Worm (Caenorhabditis elegans) whole organism, L4 larva: ENCODE data around the gene dao-2.

Experiments
- Y48G9A.11 ChIP-seq: fragments of 200-800 bp; sonication (Bioruptor generic); IDR thresholded peaks from 2 replicates; pipeline ENCODE4 v1.3.6; 2022; ENCODE audit warnings: missing genetic modification reagents, missing genetic modification characterization, missing compliant biosample characterization
- Y5F2A.4 ChIP-seq: fragments of 200-800 bp; sonication (Bioruptor generic); optimal IDR thresholded peaks from 2 replicates; lab custom pipeline; 2018; ENCODE audit warnings: mild to moderate bottlenecking, missing genetic modification characterization, missing compliant biosample characterization
- ZK337.2 ChIP-seq: fragments of 200-800 bp; sonication (Bioruptor generic); IDR thresholded peaks from 2 replicates; pipeline ENCODE4 v1.3.6; 2022; ENCODE audit warnings: missing genetic modification reagents, missing genetic modification characterization, missing compliant biosample characterization
- aha-1 ChIP-seq: fragments of 150-350 bp; peaks from one replicate; lab custom pipeline; 2014; ENCODE audit warnings: missing biosample characterization, missing genetic modification characterization
- aly-2 ChIP-seq: sonication (generic microtip); optimal IDR thresholded peaks from 2 replicates; lab custom pipeline; 2018; ENCODE audit warnings: missing biosample characterization, missing genetic modification characterization
- ceh-20 ChIP-seq: fragments of 200-800 bp; sonication (Bioruptor generic); IDR thresholded peaks from 2 replicates; pipeline ENCODE4 v1.3.6; 2022; ENCODE audit warnings: missing genetic modification reagents, missing genetic modification characterization, missing compliant biosample characterization
- ceh-44 ChIP-seq: fragments of 200-800 bp; sonication (Bioruptor generic); IDR thresholded peaks from 2 replicates; pipeline ENCODE4 v1.3.6; 2022; ENCODE audit warnings: missing genetic modification reagents, missing genetic modification characterization, missing compliant biosample characterization
- ceh-62 ChIP-seq: sonication (generic microtip); optimal IDR thresholded peaks from 2 replicates; lab custom pipeline; 2017; ENCODE audit warnings: missing biosample characterization, missing genetic modification characterization
- ces-1 ChIP-seq: fragments of 150-350 bp; sonication (generic microtip); optimal IDR thresholded peaks from 4 replicates; lab custom pipeline; 2014; ENCODE audit warnings: missing biosample characterization, missing genetic modification reagents, missing genetic modification characterization
- daf-8 ChIP-seq: fragments of 200-800 bp; sonication (Bioruptor generic); IDR thresholded peaks from 2 replicates; pipeline ENCODE4 v1.3.6; 2022; ENCODE audit warnings: missing genetic modification characterization, missing compliant biosample characterization
- dmd-8 ChIP-seq: fragments of 200-800 bp; sonication (Bioruptor generic); IDR thresholded peaks from 2 replicates; pipeline ENCODE4 v1.3.6; 2022; ENCODE audit warnings: missing genetic modification characterization, missing compliant biosample characterization
- dpl-1 ChIP-seq: fragments of 150-350 bp; optimal IDR thresholded peaks from 2 replicates; lab custom pipeline; 2014; ENCODE audit warnings: missing biosample characterization, missing genetic modification reagents, missing genetic modification characterization
- duxl-1 ChIP-seq: sonication (generic microtip); optimal IDR thresholded peaks from 2 replicates; lab custom pipeline; 2016; ENCODE audit warnings: mild to moderate bottlenecking, missing genetic modification characterization, moderate library complexity, missing compliant biosample characterization; ENCODE audit not compliant: poor library complexity
- egl-27 ChIP-seq: sonication (generic microtip); optimal IDR thresholded peaks from 3 replicates; lab custom pipeline; 2017; ENCODE audit warnings: missing biosample characterization, missing genetic modification reagents, missing genetic modification characterization
- hif-1 ChIP-seq, 2 experiments: sonication (generic microtip); optimal IDR thresholded peaks; 2 replicates each; lab custom pipeline; 2016 to 2017; ENCODE audit warnings: missing compliant biosample characterization in 2 of 2, missing genetic modification characterization in 2 of 2, missing genetic modification reagents in 2 of 2, missing genotype in 2 of 2, mild to moderate bottlenecking in 1 of 2
- hlh-11 ChIP-seq: fragments of 200-800 bp; sonication (Bioruptor generic); optimal IDR thresholded peaks from 2 replicates; lab custom pipeline; 2018; ENCODE audit warnings: mild to moderate bottlenecking, missing genetic modification characterization, missing compliant biosample characterization
- lin-29 ChIP-seq: fragments of 200-800 bp; sonication (Bioruptor generic); IDR thresholded peaks from 2 replicates; pipeline ENCODE4 v1.3.6; 2022; ENCODE audit warnings: missing genetic modification reagents, missing genetic modification characterization, missing compliant biosample characterization
- lir-3 ChIP-seq: sonication (generic microtip); optimal IDR thresholded peaks from 2 replicates; lab custom pipeline; 2016; ENCODE audit warnings: mild to moderate bottlenecking, missing genetic modification characterization, missing compliant biosample characterization
- madf-5 ChIP-seq, 2 experiments: fragments of 200-800 bp; sonication (Bioruptor generic); IDR thresholded peaks; 2 replicates each; pipeline ENCODE4 v1.3.6; 2022; ENCODE audit warnings: missing compliant biosample characterization in 2 of 2, missing genetic modification characterization in 2 of 2
- madf-9 ChIP-seq: fragments of 200-800 bp; sonication (Bioruptor generic); conservative IDR thresholded peaks from 2 replicates; pipeline ENCODE4 v1.3.6; 2022; ENCODE audit warnings: missing genetic modification reagents, missing genetic modification characterization, missing compliant biosample characterization
- mdl-1 ChIP-seq, 2 experiments: fragments of 150-350 bp in 1 of 2; sonication (generic microtip) in 1 of 2; optimal IDR thresholded peaks; 2 replicates each; lab custom pipeline; 2014 to 2017; ENCODE audit warnings: missing biosample characterization in 2 of 2, missing genetic modification characterization in 2 of 2
- mxl-2 ChIP-seq: fragments of 200-800 bp; sonication (Bioruptor generic); conservative IDR thresholded peaks from 2 replicates; pipeline ENCODE4 v1.3.6; 2022; ENCODE audit warnings: missing genetic modification reagents, missing genetic modification characterization, missing compliant biosample characterization
- nhr-28 ChIP-seq: fragments of 150-350 bp; optimal IDR thresholded peaks from 2 replicates; lab custom pipeline; 2014; ENCODE audit warnings: missing biosample characterization, missing genetic modification characterization
- set-16 ChIP-seq: fragments of 200-800 bp; sonication (Bioruptor generic); IDR thresholded peaks from 2 replicates; pipeline ENCODE4 v1.3.6; 2022; ENCODE audit warnings: missing genetic modification reagents, missing genetic modification characterization, missing compliant biosample characterization
- skn-1 ChIP-seq: fragments of 150-350 bp; optimal IDR thresholded peaks from 2 replicates; lab custom pipeline; 2014; ENCODE audit warnings: missing biosample characterization, missing genetic modification characterization
- tag-97 ChIP-seq: fragments of 200-800 bp; sonication (Bioruptor generic); IDR thresholded peaks from 2 replicates; pipeline ENCODE4 v1.3.6; 2022; ENCODE audit warnings: missing genetic modification characterization, missing compliant biosample characterization
- tra-1 ChIP-seq: fragments of 200-800 bp; sonication (Bioruptor generic); IDR thresholded peaks from 2 replicates; pipeline ENCODE4 v1.3.6; 2022; ENCODE audit warnings: missing genetic modification reagents, missing genetic modification characterization, missing compliant biosample characterization
- unc-130 ChIP-seq: sonication (generic microtip); optimal IDR thresholded peaks from 2 replicates; lab custom pipeline; 2016; ENCODE audit warnings: missing genetic modification reagents, missing genetic modification characterization, missing compliant biosample characterization
- unc-39 ChIP-seq: sonication (generic microtip); optimal IDR thresholded peaks from 2 replicates; lab custom pipeline; 2017; ENCODE audit warnings: missing biosample characterization, missing genetic modification characterization
- unc-62 ChIP-seq, 3 experiments: fragments of 150-350 bp in 1 of 3; sonication (generic microtip); optimal IDR thresholded peaks in 2 of 3; peaks in 1 of 3; 1 replicate in 1 of 3; 2 replicates in 2 of 3; lab custom pipeline; 2014 to 2017; ENCODE audit warnings: missing biosample characterization in 3 of 3, missing genetic modification characterization in 3 of 3, missing genetic modification reagents in 3 of 3, missing genotype in 1 of 3
- zfp-3 ChIP-seq: fragments of 200-800 bp; sonication (Bioruptor generic); conservative IDR thresholded peaks from 2 replicates; pipeline ENCODE4 v1.3.6; 2022; ENCODE audit warnings: missing genetic modification reagents, missing genetic modification characterization, missing compliant biosample characterization
- zip-11 ChIP-seq: fragments of 200-800 bp; sonication (Bioruptor generic); IDR thresholded peaks from 2 replicates; pipeline ENCODE4 v1.3.6; 2022; ENCODE audit warnings: missing genetic modification characterization, missing compliant biosample characterization
- ztf-11 ChIP-seq: fragments of 150-350 bp; optimal IDR thresholded peaks from 2 replicates; lab custom pipeline; 2014; ENCODE audit warnings: missing biosample characterization, missing genetic modification characterization

dao-2 gene

ce11 chrII:4573084-4573483 is 10.3 kb downstream of the dao-2 start:
- TF ChIP-seq madf-5 (GFP tag; IDR thresholded peaks at IDR 0.05; lab: Robert Waterston, UW) (no peak), aha-1 (tag; lab: Kevin White, UChicago) (peak; percentile 80), mxl-2 (0 out of 2 replicates have a peak, but pooled peaks have one; percentile 4), mdl-1 (tag; optimal IDR thresholded peaks at IDR 0.05; lab: Kevin White, UChicago) (no peak), dmd-8 (GFP tag; lab: Robert Waterston, UW) (no peak), ceh-62 (tag; lab: Kevin White, UChicago) (no peak), unc-39 (tag; lab: Kevin White, UChicago) (no peak)

ce11 chrII:4574658-4575057 is 11.9 kb downstream of the dao-2 start:
- peak; percentile 88 for TF ChIP-seq ces-1 (GFP tag; lab: Kevin White, UChicago)
- no peak for TF ChIP-seq mdl-1 (tag; optimal IDR thresholded peaks at IDR 0.05; lab: Kevin White, UChicago)

- peak in 1 of 2 experiments; percentile 82 for TF ChIP-seq unc-62 (GFP tag; optimal IDR thresholded peaks at IDR 0.05 in 1 of 2; lab: Kevin White, UChicago)
- TF ChIP-seq unc-62 (tag; optimal IDR thresholded peaks at IDR 0.05; lab: Kevin White, UChicago): no peak
- TF ChIP-seq Y5F2A.4 (GFP tag; lab: Kevin White, UChicago): no peak
Measured at ce11 chrII:4575579-4575978, 12.8 kb downstream of the dao-2 start.

- TF ChIP-seq skn-1 (tag; lab: Kevin White, UChicago) (no peak), set-16 (GFP tag; lab: Robert Waterston, UW) (no peak), Y48G9A.11 (GFP tag; lab: Robert Waterston, UW) (no peak), madf-5 (GFP tag; IDR thresholded peaks at IDR 0.05; lab: Robert Waterston, UW) (no peak), tra-1 (GFP tag; lab: Robert Waterston, UW) (no peak), duxl-1 (tag; lab: Kevin White, UChicago) (no peak), ZK337.2 (GFP tag; lab: Robert Waterston, UW) (no peak), hif-1 (tag; optimal IDR thresholded peaks at IDR 0.05; lab: Kevin White, UChicago) (no peak), zfp-3 (GFP tag; lab: Robert Waterston, UW) (no peak), nhr-28 (tag; lab: Kevin White, UChicago) (no peak), dpl-1 (GFP tag; lab: Kevin White, UChicago) (no peak), lin-29 (no peak), unc-130 (GFP tag; lab: Kevin White, UChicago) (no peak), hlh-11 (tag; lab: Kevin White, UChicago) (no peak), daf-8 (no peak), madf-9 (GFP tag; lab: Robert Waterston, UW) (no peak)
Measured at ce11 chrII:4577391-4577790, 14.6 kb downstream of the dao-2 start.

ce11 chrII:4579375-4579774 is 16.6 kb downstream of the dao-2 start:
- no peak for TF ChIP-seq aly-2
- no peak for TF ChIP-seq egl-27
- no peak for TF ChIP-seq ztf-11 (tag; lab: Kevin White, UChicago)
- no peak for TF ChIP-seq ceh-20 (GFP tag; lab: Robert Waterston, UW)
- no peak for TF ChIP-seq tag-97
- no peak for TF ChIP-seq ceh-44 (GFP tag; lab: Robert Waterston, UW)
- no peak for TF ChIP-seq zip-11
- no peak for TF ChIP-seq lir-3 (tag; lab: Kevin White, UChicago)
- no peak for TF ChIP-seq duxl-1 (tag; lab: Kevin White, UChicago)
